Worm (Caenorhabditis elegans): ENCODE measurements around the gene nca-2.

- TF ChIP-seq ceh-36 (tag; optimal IDR thresholded peaks at IDR 0.05) (no peak), ama-1 (optimal IDR thresholded peaks at IDR 0.05) (no peak), hmbx-1 (tag; optimal IDR thresholded peaks at IDR 0.05) (no peak)
Measured at ce11 chrIII:4917077-4917476, 48.3 kb upstream of the nca-2 start, which contains the start of gene rars-1.

Measured in whole organism, early embryonic.